Fruit fly (Drosophila melanogaster) whole organism, embryonic: ENCODE data around the gene AIMP2.
A peak's percentile ranks its signal among the peaks of the same experiment; 100 is the strongest.

Source experiments
- Abd-B ChIP-seq: fragments of 200-800 bp; sonication (Bioruptor generic); optimal IDR thresholded peaks from 2 replicates; lab custom pipeline; 2018; ENCODE audit warnings: missing biosample characterization, mild to moderate bottlenecking, missing genetic modification characterization, moderate library complexity
- Asciz ChIP-seq: fragments of 200-800 bp; sonication (Bioruptor generic); optimal IDR thresholded peaks from 2 replicates; lab custom pipeline; 2017; ENCODE audit warnings: missing biosample characterization, mild to moderate bottlenecking, missing genetic modification characterization, missing genetic modification reagents
- B-H1 ChIP-seq: fragments of 200-800 bp; sonication (Bioruptor generic); IDR thresholded peaks from 3 replicates; pipeline ENCODE4 v1.3.6; 2022; ENCODE audit warnings: missing biosample characterization, missing genetic modification characterization
- Bdp1 ChIP-seq: fragments of 200-800 bp; sonication (Bioruptor generic); optimal IDR thresholded peaks from 3 replicates; lab custom pipeline; 2016; ENCODE audit warnings: missing biosample characterization, missing genetic modification characterization
- BtbVII ChIP-seq: fragments of 200-800 bp; sonication (Bioruptor generic); optimal IDR thresholded peaks from 3 replicates; lab custom pipeline; 2017; ENCODE audit warnings: missing biosample characterization, mild to moderate bottlenecking, missing genetic modification characterization
- CG1024 ChIP-seq: fragments of 200-800 bp; sonication (Bioruptor generic); IDR thresholded peaks from 2 replicates; pipeline ENCODE4 v1.3.6; 2022; ENCODE audit warnings: missing biosample characterization, missing genetic modification characterization
- CG11696 ChIP-seq: fragments of 200-800 bp; sonication (Bioruptor generic); IDR thresholded peaks from 2 replicates; pipeline ENCODE4 v1.3.6; 2022; ENCODE audit warnings: missing biosample characterization, missing genetic modification characterization
- CG1233 ChIP-seq: fragments of 200-800 bp; sonication (Bioruptor generic); optimal IDR thresholded peaks from 4 replicates; lab custom pipeline; 2018; ENCODE audit warnings: missing biosample characterization, mild to moderate bottlenecking, missing genetic modification characterization
- CG12391 ChIP-seq: fragments of 200-800 bp; sonication (Bioruptor generic); optimal IDR thresholded peaks from 3 replicates; lab custom pipeline; 2018; ENCODE audit warnings: missing biosample characterization, mild to moderate bottlenecking, missing genetic modification characterization, moderate library complexity
- CG12942 ChIP-seq: fragments of 200-800 bp; sonication (Bioruptor generic); optimal IDR thresholded peaks from 3 replicates; lab custom pipeline; 2016; ENCODE audit warnings: missing biosample characterization, missing genetic modification characterization
- CG14860 ChIP-seq: fragments of 200-800 bp; sonication (Bioruptor generic); IDR thresholded peaks from 3 replicates; pipeline ENCODE4 v1.3.6; 2022; ENCODE audit warnings: missing biosample characterization, missing genetic modification characterization; ENCODE audit not compliant: partially characterized antibody
- CG1602 ChIP-seq: fragments of 200-800 bp; sonication (Bioruptor generic); optimal IDR thresholded peaks from 3 replicates; lab custom pipeline; 2016; ENCODE audit warnings: missing biosample characterization, missing genetic modification characterization
- CG1647 ChIP-seq: fragments of 200-800 bp; sonication (Bioruptor generic); optimal IDR thresholded peaks from 3 replicates; lab custom pipeline; 2016; ENCODE audit warnings: missing biosample characterization, missing genetic modification characterization
- CG17829 ChIP-seq: fragments of 200-800 bp; optimal IDR thresholded peaks from 2 replicates; lab custom pipeline; 2019; ENCODE audit warnings: missing biosample characterization, mild to moderate bottlenecking, missing genetic modification characterization, moderate library complexity
- CG3407 ChIP-seq: fragments of 200-800 bp; sonication (Bioruptor generic); optimal IDR thresholded peaks from 2 replicates; lab custom pipeline; 2018; ENCODE audit warnings: missing biosample characterization, mild to moderate bottlenecking, missing genetic modification characterization
- CG3726 ChIP-seq: fragments of 200-800 bp; sonication (Bioruptor generic); IDR thresholded peaks from 3 replicates; pipeline ENCODE4, ENCODE4 v1.3.6; 2022; ENCODE audit warnings: missing biosample characterization, missing genetic modification characterization
- CG3847 ChIP-seq: fragments of 200-800 bp; sonication (Bioruptor generic); IDR thresholded peaks from 2 replicates; pipeline ENCODE4 v1.3.6; 2022; ENCODE audit warnings: missing biosample characterization, missing genetic modification characterization
- CG4707 ChIP-seq: fragments of 200-800 bp; sonication (Bioruptor generic); optimal IDR thresholded peaks from 2 replicates; lab custom pipeline; 2018; ENCODE audit warnings: missing biosample characterization, mild to moderate bottlenecking, missing genetic modification characterization, moderate library complexity
- CG8944 ChIP-seq: fragments of 200-800 bp; sonication (Bioruptor generic); optimal IDR thresholded peaks from 3 replicates; lab custom pipeline; 2016; ENCODE audit warnings: missing biosample characterization, missing genetic modification characterization
- CG9609 ChIP-seq: fragments of 200-800 bp; sonication (Bioruptor generic); optimal IDR thresholded peaks from 3 replicates; lab custom pipeline; 2016; ENCODE audit warnings: missing biosample characterization, missing genetic modification characterization
- CG9727 ChIP-seq: fragments of 200-800 bp; sonication (Bioruptor generic); optimal IDR thresholded peaks from 3 replicates; lab custom pipeline; 2017; ENCODE audit warnings: missing biosample characterization, mild to moderate bottlenecking, missing genetic modification characterization
- Dip3 ChIP-seq: fragments of 200-800 bp; sonication (Bioruptor generic); optimal IDR thresholded peaks from 3 replicates; lab custom pipeline; 2016; ENCODE audit warnings: missing biosample characterization, missing genetic modification characterization
- Eip74EF ChIP-seq, 2 experiments: fragments of 200-800 bp in 1 of 2; fragments of >200 bp in 1 of 2; sonication (Bioruptor generic) in 1 of 2; optimal IDR thresholded peaks; 2 replicates each; lab custom pipeline; 2017 to 2019; ENCODE audit warnings: missing biosample characterization in 2 of 2, missing genetic modification characterization in 2 of 2, mild to moderate bottlenecking in 1 of 2, moderate library complexity in 1 of 2
- Ets65A ChIP-seq: fragments of 200-800 bp; sonication (Bioruptor generic); peaks from one replicate; lab custom pipeline; 2016; ENCODE audit warnings: missing biosample characterization, missing genetic modification characterization
- Gsc ChIP-seq: fragments of 200-800 bp; sonication (Bioruptor generic); IDR thresholded peaks from 2 replicates; pipeline ENCODE4 v1.3.6; 2022; ENCODE audit warnings: missing biosample characterization, missing genetic modification characterization
- Gug ChIP-seq: fragments of 200-800 bp; sonication (Bioruptor generic); IDR thresholded peaks from 4 replicates; pipeline ENCODE4 v1.3.6; 2022; ENCODE audit warnings: missing biosample characterization, missing genetic modification characterization
- Hr78 ChIP-seq, 2 experiments: fragments of 200-800 bp in 1 of 2; fragments of >200 bp in 1 of 2; sonication (Bioruptor generic) in 1 of 2; optimal IDR thresholded peaks; 2 replicates each; lab custom pipeline; 2017 to 2019; ENCODE audit warnings: missing biosample characterization in 2 of 2, missing genetic modification characterization in 2 of 2, mild to moderate bottlenecking in 1 of 2, moderate library complexity in 1 of 2
- NK7.1 ChIP-seq: fragments of 200-800 bp; sonication (Bioruptor generic); optimal IDR thresholded peaks from 3 replicates; lab custom pipeline; 2016; ENCODE audit warnings: missing biosample characterization, missing genetic modification characterization
- Nf-YB ChIP-seq: fragments of 200-800 bp; sonication (Bioruptor generic); optimal IDR thresholded peaks from 3 replicates; lab custom pipeline; 2019; ENCODE audit warnings: missing biosample characterization, mild to moderate bottlenecking, missing genetic modification characterization, moderate library complexity
- Ravus ChIP-seq: fragments of 200-800 bp; sonication (Bioruptor generic); IDR thresholded peaks from 2 replicates; pipeline ENCODE4 v1.3.6; 2022; ENCODE audit warnings: missing biosample characterization, missing genetic modification characterization
- Spps ChIP-seq: fragments of 200-800 bp; sonication (Bioruptor generic); optimal IDR thresholded peaks from 2 replicates; lab custom pipeline; 2018; ENCODE audit warnings: missing biosample characterization, mild to moderate bottlenecking, missing genetic modification characterization
- Vsx1 ChIP-seq: fragments of 200-800 bp; sonication (Bioruptor generic); optimal IDR thresholded peaks from 2 replicates; lab custom pipeline; 2017; ENCODE audit warnings: missing biosample characterization, mild to moderate bottlenecking, missing genetic modification characterization, missing genetic modification reagents
- Xbp1 ChIP-seq: fragments of 200-800 bp; sonication (Bioruptor generic); optimal IDR thresholded peaks from 3 replicates; lab custom pipeline; 2016; ENCODE audit warnings: missing biosample characterization, mild to moderate bottlenecking, missing genetic modification characterization
- ash1 ChIP-seq: fragments of 200-800 bp; sonication (Bioruptor generic); optimal IDR thresholded peaks from 2 replicates; lab custom pipeline; 2018; ENCODE audit warnings: missing biosample characterization, mild to moderate bottlenecking, missing genetic modification characterization
- az2 ChIP-seq: fragments of 200-800 bp; sonication (Bioruptor generic); optimal IDR thresholded peaks from 3 replicates; lab custom pipeline; 2016; ENCODE audit warnings: missing biosample characterization, missing genetic modification characterization
- bbx ChIP-seq: fragments of 200-800 bp; sonication (Bioruptor generic); IDR thresholded peaks from 2 replicates; pipeline ENCODE4 v1.3.6; 2022; ENCODE audit warnings: missing biosample characterization, missing genetic modification characterization; ENCODE audit not compliant: partially characterized antibody
- corto ChIP-seq: fragments of 200-800 bp; sonication (Bioruptor generic); optimal IDR thresholded peaks from 2 replicates; lab custom pipeline; 2016; ENCODE audit warnings: missing biosample characterization, mild to moderate bottlenecking, missing genetic modification characterization, moderate library complexity
- crp ChIP-seq, 2 experiments: fragments of 200-800 bp; sonication (Bioruptor generic); optimal IDR thresholded peaks; 2 replicates in 1 of 2; 3 replicates in 1 of 2; lab custom pipeline; 2017; ENCODE audit warnings: missing biosample characterization in 2 of 2, missing genetic modification characterization in 2 of 2, mild to moderate bottlenecking in 1 of 2, moderate library complexity in 1 of 2
- dm ChIP-seq: fragments of 200-800 bp; sonication (Bioruptor generic); optimal IDR thresholded peaks from 3 replicates; lab custom pipeline; 2016; ENCODE audit warnings: missing biosample characterization, missing genetic modification characterization
- en ChIP-seq: fragments of 200-800 bp; sonication (Bioruptor generic); optimal IDR thresholded peaks from 2 replicates; lab custom pipeline; 2016; ENCODE audit warnings: missing biosample characterization, missing genetic modification characterization
- esg ChIP-seq: fragments of 200-800 bp; sonication (Bioruptor generic); conservative IDR thresholded peaks from 2 replicates; pipeline ENCODE4 v1.3.6; 2022; ENCODE audit warnings: missing biosample characterization, missing genetic modification characterization
- nmo ChIP-seq: fragments of 200-800 bp; sonication (Bioruptor generic); optimal IDR thresholded peaks from 2 replicates; lab custom pipeline; 2018; ENCODE audit warnings: missing biosample characterization, mild to moderate bottlenecking, missing genetic modification characterization, moderate library complexity
- p53 ChIP-seq: fragments of 200-800 bp; sonication (Bioruptor generic); optimal IDR thresholded peaks from 2 replicates; lab custom pipeline; 2016; ENCODE audit warnings: missing biosample characterization, missing genetic modification characterization
- pb ChIP-seq: fragments of 200-800 bp; sonication (Bioruptor generic); optimal IDR thresholded peaks from 3 replicates; lab custom pipeline; 2016; ENCODE audit warnings: missing biosample characterization, missing genetic modification characterization
- pita ChIP-seq: fragments of 200-800 bp; sonication (Bioruptor generic); optimal IDR thresholded peaks from 2 replicates; lab custom pipeline; 2017; ENCODE audit warnings: missing biosample characterization, mild to moderate bottlenecking, missing genetic modification characterization
- run ChIP-seq: fragments of 200-800 bp; sonication (Bioruptor generic); optimal IDR thresholded peaks from 3 replicates; lab custom pipeline; 2018; ENCODE audit warnings: missing biosample characterization, mild to moderate bottlenecking, missing genetic modification characterization
- sens ChIP-seq: fragments of 200-800 bp; sonication (Bioruptor generic); peaks from one replicate; lab custom pipeline; 2016; ENCODE audit warnings: missing biosample characterization, missing genetic modification characterization
- sens-2 ChIP-seq: fragments of 200-800 bp; sonication (Bioruptor generic); IDR thresholded peaks from 2 replicates; pipeline ENCODE4 v1.3.6; 2022; ENCODE audit warnings: missing biosample characterization, missing genetic modification characterization
- slp2 ChIP-seq: fragments of 200-800 bp; sonication (Bioruptor generic); optimal IDR thresholded peaks from 2 replicates; lab custom pipeline; 2016; ENCODE audit warnings: missing biosample characterization, missing genetic modification characterization

The AIMP2 gene

DNA sequence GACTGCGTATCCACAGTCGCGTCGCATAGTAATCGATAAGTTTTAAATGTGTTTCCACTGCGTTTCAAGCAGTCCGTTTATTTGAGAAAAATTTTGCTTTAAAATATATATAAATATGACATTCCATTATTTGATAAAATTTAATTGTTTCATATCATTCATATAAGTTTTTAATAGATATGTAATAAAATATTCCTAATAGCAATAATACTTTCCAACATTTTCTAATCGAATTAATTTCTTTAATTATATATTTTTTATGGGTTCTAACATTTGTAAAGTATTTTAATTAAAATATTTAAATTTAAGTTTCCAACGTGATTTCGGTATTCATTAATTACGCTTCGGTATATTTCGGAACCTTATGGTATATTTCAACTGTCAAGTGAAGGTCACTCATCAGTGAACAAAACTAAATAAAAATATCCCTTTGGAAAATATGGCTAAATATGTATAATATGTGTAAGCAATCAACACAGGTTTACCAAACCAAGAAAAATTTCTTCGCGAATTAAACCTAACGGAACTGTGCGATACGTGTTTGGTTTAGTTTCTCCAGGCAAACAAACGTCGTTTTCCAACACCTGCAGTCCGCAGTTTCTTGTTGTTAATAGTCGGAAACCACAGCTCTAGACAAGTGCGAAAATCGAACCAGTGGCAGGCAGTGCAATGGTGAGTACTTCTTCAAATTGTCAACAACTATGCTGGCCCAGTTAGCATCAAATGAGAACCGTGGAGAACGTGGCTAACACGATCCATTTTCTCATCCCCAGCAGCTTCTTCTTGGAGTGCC, 20.2 kb upstream of the AIMP2 start, which contains the start of the genes CG7739 and SCCRO (continued):
- TF ChIP-seq sens-2 (GFP tag; lab: Robert Waterston, UW) (no peak), Asciz (GFP tag; lab: Kevin White, UChicago) (no peak), Vsx1 (GFP tag; lab: Kevin White, UChicago) (no peak), corto (peak; percentile 36), CG11696 (GFP tag; lab: Robert Waterston, UW) (peak; percentile 57; the same call in 1 of the 2 replicates), CG9609 (GFP tag; lab: Kevin White, UChicago) (peak; percentile 20), CG3847 (GFP tag; lab: Robert Waterston, UW) (peak; percentile 53), NK7.1 (no peak), CG1233 (peak; percentile 24), sens (GFP tag; lab: Kevin White, UChicago) (peak; percentile 58), CG1647 (GFP tag; lab: Kevin White, UChicago) (peak; percentile 7), CG8944 (GFP tag; lab: Kevin White, UChicago) (no peak), B-H1 (peak; percentile 51; the same call in 1 of the 3 replicates), Hr78 (GFP tag; optimal IDR thresholded peaks at IDR 0.05; lab: Kevin White, UChicago) (no peak), CG3407 (GFP tag; lab: Kevin White, UChicago) (no peak), CG17829 (tag; lab: Kevin White, UChicago) (peak; percentile 71), Abd-B (GFP tag; lab: Kevin White, UChicago) (peak; percentile 68), p53 (GFP tag; lab: Kevin White, UChicago) (no peak), Bdp1 (peak; percentile 35), bbx (GFP tag; lab: Robert Waterston, UW) (peak; percentile 50; the same call in 1 of the 2 replicates), Dip3 (peak; percentile 30), BtbVII (GFP tag; lab: Kevin White, UChicago) (no peak), Gug (GFP tag; lab: Robert Waterston, UW) (peak; percentile 68; the same call in 2 of the 4 replicates), Xbp1 (peak; percentile 71), run (no peak), Gsc (no peak), Ravus (GFP tag; lab: Robert Waterston, UW) (peak; percentile 10; the same call in 1 of the 2 replicates), dm (peak; percentile 12), pita (GFP tag; lab: Kevin White, UChicago) (no peak), pb (GFP tag; lab: Kevin White, UChicago) (no peak), Ets65A (peak; percentile 92), crp (GFP tag; optimal IDR thresholded peaks at IDR 0.05; lab: Kevin White, UChicago) (peak in 1 of 2 experiments; percentile 70), CG12942 (peak; percentile 63), Nf-YB (peak; percentile 27), Eip74EF (GFP tag; optimal IDR thresholded peaks at IDR 0.05; lab: Kevin White, UChicago) (no peak), CG12391 (tag; lab: Kevin White, UChicago) (peak; percentile 76), CG4707 (GFP tag; lab: Kevin White, UChicago) (no peak), CG1602 (GFP tag; lab: Kevin White, UChicago) (peak; percentile 56), esg (GFP tag; lab: Robert Waterston, UW) (peak; percentile 35; the same call in 1 of the 2 replicates), CG14860 (0 out of 3 replicates have a peak, but pooled peaks have one; percentile 34), CG1024 (GFP tag; lab: Robert Waterston, UW) (peak; percentile 62; the same call in 1 of the 2 replicates), en (no peak), nmo (GFP tag; lab: Kevin White, UChicago) (peak; percentile 65), slp2 (GFP tag; lab: Kevin White, UChicago) (no peak), CG9727 (GFP tag; lab: Kevin White, UChicago) (peak; percentile 60), ash1 (GFP tag; lab: Kevin White, UChicago) (no peak), CG3726 (GFP tag; lab: Robert Waterston, UW) (no peak), az2 (peak; percentile 15), Spps (tag; lab: Kevin White, UChicago) (no peak)
